Fruit fly (Drosophila melanogaster) whole organism, prepupa: ENCODE results near the gene Agpat2.
A peak's percentile ranks its signal among the peaks of the same experiment; 100 is the strongest.

Source experiments
- CG10631 ChIP-seq: fragments of 200-800 bp; sonication (Bioruptor generic); optimal IDR thresholded peaks from 2 replicates; lab custom pipeline; 2016; ENCODE audit warnings: missing biosample characterization, missing genetic modification characterization
- CG10669 ChIP-seq: fragments of 200-800 bp; sonication (Bioruptor generic); optimal IDR thresholded peaks from 3 replicates; lab custom pipeline; 2018; ENCODE audit warnings: missing biosample characterization, mild to moderate bottlenecking, missing genetic modification characterization, moderate library complexity
- CG11294 ChIP-seq: fragments of 200-800 bp; sonication (Bioruptor generic); IDR thresholded peaks from 2 replicates; pipeline ENCODE4 v1.3.6; 2022; ENCODE audit warnings: missing biosample characterization, missing genetic modification characterization
- CG11762 ChIP-seq: fragments of 200-800 bp; sonication (Bioruptor generic); optimal IDR thresholded peaks from 3 replicates; lab custom pipeline; 2016; ENCODE audit warnings: missing biosample characterization, missing genetic modification characterization; ENCODE audit not compliant: insufficient read depth
- CG11902 ChIP-seq: fragments of 200-800 bp; sonication (Bioruptor generic); optimal IDR thresholded peaks from 3 replicates; lab custom pipeline; 2016; ENCODE audit warnings: missing biosample characterization, missing genetic modification characterization
- CG15336 ChIP-seq: fragments of 200-800 bp; sonication (Bioruptor generic); IDR thresholded peaks from 2 replicates; pipeline ENCODE4 v1.3.6; 2022; ENCODE audit warnings: missing biosample characterization, missing genetic modification characterization
- CG1621 ChIP-seq: fragments of 200-800 bp; sonication (Bioruptor generic); optimal IDR thresholded peaks from 3 replicates; lab custom pipeline; 2018; ENCODE audit warnings: missing biosample characterization, mild to moderate bottlenecking, missing genetic modification characterization
- CG16779 ChIP-seq: fragments of 200-800 bp; sonication (Bioruptor generic); optimal IDR thresholded peaks from 3 replicates; lab custom pipeline; 2017; ENCODE audit warnings: missing biosample characterization, mild to moderate bottlenecking, missing genetic modification characterization
- CG31627 ChIP-seq: fragments of 200-800 bp; sonication (Bioruptor generic); optimal IDR thresholded peaks from 3 replicates; lab custom pipeline; 2016; ENCODE audit warnings: missing biosample characterization, missing genetic modification characterization
- CG32006 ChIP-seq: fragments of 200-800 bp; sonication (Bioruptor generic); optimal IDR thresholded peaks from 3 replicates; lab custom pipeline; 2017; ENCODE audit warnings: missing biosample characterization, mild to moderate bottlenecking, missing genetic modification characterization
- CG34406 ChIP-seq: fragments of 200-800 bp; sonication (Bioruptor generic); optimal IDR thresholded peaks from 3 replicates; lab custom pipeline; 2016; ENCODE audit warnings: missing biosample characterization, missing genetic modification characterization
- CG3919 ChIP-seq: fragments of 200-800 bp; sonication (Bioruptor generic); optimal IDR thresholded peaks from 3 replicates; lab custom pipeline; 2016; ENCODE audit warnings: missing biosample characterization, missing genetic modification characterization
- CG4318 ChIP-seq: fragments of 200-800 bp; sonication (Bioruptor generic); optimal IDR thresholded peaks from 3 replicates; lab custom pipeline; 2017; ENCODE audit warnings: missing biosample characterization, mild to moderate bottlenecking, missing genetic modification characterization
- CG6163 ChIP-seq: fragments of 200-800 bp; sonication (Bioruptor generic); IDR thresholded peaks from 3 replicates; pipeline ENCODE4 v1.3.6; 2022; ENCODE audit warnings: missing biosample characterization, missing genetic modification characterization
- CG6792 ChIP-seq: fragments of 200-800 bp; sonication (Bioruptor generic); optimal IDR thresholded peaks from 3 replicates; lab custom pipeline; 2016; ENCODE audit warnings: missing biosample characterization, missing genetic modification characterization
- CG6808 ChIP-seq: fragments of 200-800 bp; sonication (Bioruptor generic); optimal IDR thresholded peaks from 3 replicates; lab custom pipeline; 2017; ENCODE audit warnings: missing biosample characterization, missing genetic modification characterization, mild to moderate bottlenecking, moderate library complexity, missing genetic modification reagents
- CG6854 ChIP-seq: fragments of 200-800 bp; sonication (Bioruptor generic); optimal IDR thresholded peaks from 2 replicates; lab custom pipeline; 2017; ENCODE audit warnings: missing biosample characterization, mild to moderate bottlenecking, missing genetic modification characterization
- CG7368 ChIP-seq: fragments of 200-800 bp; sonication (Bioruptor generic); optimal IDR thresholded peaks from 3 replicates; lab custom pipeline; 2016; ENCODE audit warnings: missing biosample characterization, missing genetic modification characterization
- CG8119 ChIP-seq: fragments of 200-800 bp; sonication (Bioruptor generic); IDR thresholded peaks from 3 replicates; pipeline ENCODE4 v1.3.6; 2022; ENCODE audit warnings: missing biosample characterization, missing genetic modification characterization
- CG8319 ChIP-seq: fragments of 200-800 bp; sonication (Bioruptor generic); optimal IDR thresholded peaks from 3 replicates; lab custom pipeline; 2016; ENCODE audit warnings: missing biosample characterization, missing genetic modification characterization
- CG8632 ChIP-seq: fragments of 200-800 bp; sonication (Bioruptor generic); optimal IDR thresholded peaks from 3 replicates; lab custom pipeline; 2016; ENCODE audit warnings: missing biosample characterization, missing genetic modification characterization
- CG9139 ChIP-seq: fragments of 200-800 bp; sonication (Bioruptor generic); optimal IDR thresholded peaks from 3 replicates; lab custom pipeline; 2017; ENCODE audit warnings: missing biosample characterization, mild to moderate bottlenecking, missing genetic modification characterization
- Eip75B ChIP-seq: fragments of 200-800 bp; sonication (Bioruptor generic); optimal IDR thresholded peaks from 3 replicates; lab custom pipeline; 2016; ENCODE audit warnings: missing biosample characterization, missing genetic modification characterization
- Eip78C ChIP-seq: fragments of 200-800 bp; sonication (Bioruptor generic); peaks from one replicate; lab custom pipeline; 2016; ENCODE audit warnings: missing biosample characterization, missing genetic modification characterization
- Eip93F ChIP-seq: fragments of 200-800 bp; sonication (Bioruptor generic); optimal IDR thresholded peaks from 2 replicates; lab custom pipeline; 2016; ENCODE audit warnings: missing biosample characterization, mild to moderate bottlenecking, missing genetic modification characterization
- Ets21C ChIP-seq: fragments of 200-800 bp; sonication (Bioruptor generic); optimal IDR thresholded peaks from 3 replicates; lab custom pipeline; 2016; ENCODE audit warnings: missing biosample characterization, missing genetic modification characterization
- Ets96B ChIP-seq: fragments of 200-800 bp; optimal IDR thresholded peaks from 2 replicates; lab custom pipeline; 2019; ENCODE audit warnings: missing biosample characterization, mild to moderate bottlenecking, missing genetic modification characterization, moderate library complexity
- Gug ChIP-seq: fragments of 200-800 bp; sonication (Bioruptor generic); IDR thresholded peaks from 2 replicates; pipeline ENCODE4 v1.3.6; 2022; ENCODE audit warnings: missing biosample characterization, missing genetic modification characterization
- Hr38 ChIP-seq: sonication (Bioruptor generic); optimal IDR thresholded peaks from 2 replicates; lab custom pipeline; 2016; ENCODE audit warnings: missing biosample characterization, missing genetic modification characterization
- Hr4 ChIP-seq: fragments of 200-800 bp; sonication (Bioruptor generic); optimal IDR thresholded peaks from 3 replicates; lab custom pipeline; 2016; ENCODE audit warnings: missing biosample characterization, missing genetic modification characterization
- Met ChIP-seq: fragments of 200-800 bp; sonication (Bioruptor generic); optimal IDR thresholded peaks from 3 replicates; lab custom pipeline; 2016; ENCODE audit warnings: missing biosample characterization, missing genetic modification characterization
- Sox102F ChIP-seq: fragments of 200-800 bp; sonication (Bioruptor generic); optimal IDR thresholded peaks from 2 replicates; lab custom pipeline; 2016; ENCODE audit warnings: missing biosample characterization, mild to moderate bottlenecking, missing genetic modification characterization
- Sox14 ChIP-seq: fragments of 200-800 bp; sonication (Bioruptor generic); optimal IDR thresholded peaks from 3 replicates; lab custom pipeline; 2016; ENCODE audit warnings: missing biosample characterization, missing genetic modification characterization
- Sox15 ChIP-seq: fragments of 200-800 bp; sonication (Bioruptor generic); optimal IDR thresholded peaks from 3 replicates; lab custom pipeline; 2016; ENCODE audit warnings: missing biosample characterization, missing genetic modification characterization
- achi ChIP-seq: fragments of 200-800 bp; sonication (Bioruptor generic); optimal IDR thresholded peaks from 3 replicates; lab custom pipeline; 2016; ENCODE audit warnings: missing biosample characterization, missing genetic modification characterization
- acj6 ChIP-seq: fragments of 200-800 bp; sonication (Bioruptor generic); optimal IDR thresholded peaks from 3 replicates; lab custom pipeline; 2016; ENCODE audit warnings: missing biosample characterization, missing genetic modification characterization
- cyc ChIP-seq: fragments of 200-800 bp; sonication (Bioruptor generic); optimal IDR thresholded peaks from 3 replicates; lab custom pipeline; 2016; ENCODE audit warnings: missing biosample characterization, missing genetic modification characterization
- dac ChIP-seq: fragments of 200-800 bp; sonication (Bioruptor generic); optimal IDR thresholded peaks from 2 replicates; lab custom pipeline; 2017; ENCODE audit warnings: missing biosample characterization, mild to moderate bottlenecking, missing genetic modification characterization
- dsx ChIP-seq: fragments of 200-800 bp; optimal IDR thresholded peaks from 3 replicates; lab custom pipeline; 2019; ENCODE audit warnings: missing biosample characterization, mild to moderate bottlenecking, missing genetic modification characterization, moderate library complexity; ENCODE audit not compliant: poor library complexity, severe bottlenecking
- eg ChIP-seq: fragments of 200-800 bp; sonication (Bioruptor generic); IDR thresholded peaks from 3 replicates; pipeline ENCODE4 v1.3.6; 2022; ENCODE audit warnings: missing biosample characterization, missing genetic modification characterization
- esn ChIP-seq: fragments of 200-800 bp; sonication (Bioruptor generic); optimal IDR thresholded peaks from 2 replicates; lab custom pipeline; 2016; ENCODE audit warnings: missing biosample characterization, mild to moderate bottlenecking, missing genetic modification characterization, moderate library complexity
- fd59A ChIP-seq: fragments of 200-800 bp; sonication (Bioruptor generic); optimal IDR thresholded peaks from 2 replicates; lab custom pipeline; 2017; ENCODE audit warnings: missing biosample characterization, mild to moderate bottlenecking, missing genetic modification characterization, missing genetic modification reagents
- fd85E ChIP-seq: fragments of 200-800 bp; sonication (Bioruptor generic); optimal IDR thresholded peaks from 3 replicates; lab custom pipeline; 2016; ENCODE audit warnings: missing biosample characterization, missing genetic modification characterization
- fkh ChIP-seq: fragments of 200-800 bp; sonication (Bioruptor generic); optimal IDR thresholded peaks from 3 replicates; lab custom pipeline; 2017; ENCODE audit warnings: missing biosample characterization, mild to moderate bottlenecking, missing genetic modification characterization, moderate library complexity
- net ChIP-seq: fragments of 200-800 bp; sonication (Bioruptor generic); optimal IDR thresholded peaks from 3 replicates; lab custom pipeline; 2016; ENCODE audit warnings: missing biosample characterization, missing genetic modification characterization
- ss ChIP-seq, 2 experiments: fragments of 200-800 bp; sonication (Bioruptor generic); optimal IDR thresholded peaks; 2 replicates in 1 of 2; 3 replicates in 1 of 2; lab custom pipeline; 2017 to 2018; ENCODE audit warnings: mild to moderate bottlenecking in 2 of 2, missing biosample characterization in 2 of 2, missing genetic modification characterization in 2 of 2, moderate library complexity in 1 of 2
- svp ChIP-seq: fragments of 200-800 bp; sonication (Bioruptor generic); peaks from one replicate; lab custom pipeline; 2016; ENCODE audit warnings: missing biosample characterization, missing genetic modification characterization
- topi ChIP-seq: fragments of 200-800 bp; sonication (Bioruptor generic); optimal IDR thresholded peaks from 3 replicates; lab custom pipeline; 2016; ENCODE audit warnings: missing biosample characterization, missing genetic modification characterization
- vri ChIP-seq: fragments of 200-800 bp; sonication (Bioruptor generic); optimal IDR thresholded peaks from 3 replicates; lab custom pipeline; 2016; ENCODE audit warnings: missing biosample characterization, mild to moderate bottlenecking, missing genetic modification characterization

Gene Agpat2

dm6 chr2L:8463144-8464106, at the start of gene Agpat2:
Gene Agpat2 (minus strand): TSS chr2L:8463994.
- TF ChIP-seq CG34406 (GFP tag; lab: Kevin White, UChicago) (peak; percentile 64), CG3919 (peak; percentile 77), Ets96B (tag; lab: Kevin White, UChicago) (peak; percentile 53), CG10631 (GFP tag; lab: Kevin White, UChicago) (peak; percentile 59), Sox14 (GFP tag; lab: Kevin White, UChicago) (peak; percentile 69), CG15336 (0 out of 2 replicates have a peak, but pooled peaks have one; percentile 26), CG8319 (GFP tag; lab: Kevin White, UChicago) (peak; percentile 30), Hr38 (no peak), CG11762 (GFP tag; lab: Kevin White, UChicago) (peak; percentile 20), fkh (GFP tag; lab: Kevin White, UChicago) (peak; percentile 6), Gug (GFP tag; lab: Robert Waterston, UW) (no peak), CG11902 (GFP tag; lab: Kevin White, UChicago) (peak; percentile 48), dsx (GFP tag; lab: Kevin White, UChicago) (peak; percentile 27), cyc (GFP tag; lab: Kevin White, UChicago) (peak; percentile 80), Eip93F (peak; percentile 20), vri (GFP tag; lab: Kevin White, UChicago) (peak; percentile 68), acj6 (GFP tag; lab: Kevin White, UChicago) (peak; percentile 64), Eip75B (GFP tag; lab: Kevin White, UChicago) (peak; percentile 76), topi (GFP tag; lab: Kevin White, UChicago) (peak; percentile 79), CG1621 (peak; percentile 48), eg (GFP tag; lab: Robert Waterston, UW) (0 out of 3 replicates have a peak, but pooled peaks have one; percentile 11), Hr4 (GFP tag; lab: Kevin White, UChicago) (peak; percentile 58), CG6163 (GFP tag; lab: Robert Waterston, UW) (peak; percentile 73), CG6792 (peak; percentile 65), svp (peak; percentile 87), Sox15 (GFP tag; lab: Kevin White, UChicago) (peak; percentile 28), CG31627 (GFP tag; lab: Kevin White, UChicago) (peak; percentile 77), CG32006 (GFP tag; lab: Kevin White, UChicago) (peak; percentile 61), CG6854 (GFP tag; lab: Kevin White, UChicago) (no peak), Ets21C (GFP tag; lab: Kevin White, UChicago) (peak; percentile 63), CG6808 (GFP tag; lab: Kevin White, UChicago) (peak; percentile 45), CG16779 (no peak), Eip78C (GFP tag; lab: Kevin White, UChicago) (peak; percentile 92), achi (GFP tag; lab: Kevin White, UChicago) (peak; percentile 59), CG4318 (GFP tag; lab: Kevin White, UChicago) (peak; percentile 10), dac (no peak), CG8119 (GFP tag; lab: Robert Waterston, UW) (0 out of 3 replicates have a peak, but pooled peaks have one; percentile 46), net (GFP tag; lab: Kevin White, UChicago) (peak; percentile 48), CG9139 (GFP tag; lab: Kevin White, UChicago) (no peak), esn (GFP tag; lab: Kevin White, UChicago) (peak; percentile 82), CG7368 (GFP tag; lab: Kevin White, UChicago) (peak; percentile 64), CG8632 (peak; percentile 59), fd59A (GFP tag; lab: Kevin White, UChicago) (no peak), ss (GFP tag; optimal IDR thresholded peaks at IDR 0.05; lab: Kevin White, UChicago) (peak; percentile 37 to 51), fd85E (GFP tag; lab: Kevin White, UChicago) (peak; percentile 7), Sox102F (GFP tag; lab: Kevin White, UChicago) (peak; percentile 71), CG11294 (GFP tag; lab: Robert Waterston, UW) (no peak), CG10669 (peak; percentile 62), Met (GFP tag; lab: Kevin White, UChicago) (peak; percentile 82)
